Fruit fly (Drosophila melanogaster) whole organism: ENCODE results near the gene CG13625.

Experiments used
- CG8478 ChIP-seq: fragments of >200 bp; optimal IDR thresholded peaks from 2 replicates; lab custom pipeline; 2018; ENCODE audit warnings: inconsistent platforms
- Dll ChIP-seq: fragments of >200 bp; optimal IDR thresholded peaks from 2 replicates; lab custom pipeline; 2017
- EcR ChIP-seq, 2 experiments: fragments of >200 bp; optimal IDR thresholded peaks; 2 replicates each; lab custom pipeline; 2017; ENCODE audit warnings: missing biosample characterization in 2 of 2, missing genetic modification characterization in 2 of 2, missing genetic modification reagents in 2 of 2
- usp ChIP-seq: fragments of >200 bp; optimal IDR thresholded peaks from 2 replicates; lab custom pipeline; 2017; ENCODE audit warnings: missing biosample characterization, missing genetic modification characterization, mixed read lengths

DNA sequence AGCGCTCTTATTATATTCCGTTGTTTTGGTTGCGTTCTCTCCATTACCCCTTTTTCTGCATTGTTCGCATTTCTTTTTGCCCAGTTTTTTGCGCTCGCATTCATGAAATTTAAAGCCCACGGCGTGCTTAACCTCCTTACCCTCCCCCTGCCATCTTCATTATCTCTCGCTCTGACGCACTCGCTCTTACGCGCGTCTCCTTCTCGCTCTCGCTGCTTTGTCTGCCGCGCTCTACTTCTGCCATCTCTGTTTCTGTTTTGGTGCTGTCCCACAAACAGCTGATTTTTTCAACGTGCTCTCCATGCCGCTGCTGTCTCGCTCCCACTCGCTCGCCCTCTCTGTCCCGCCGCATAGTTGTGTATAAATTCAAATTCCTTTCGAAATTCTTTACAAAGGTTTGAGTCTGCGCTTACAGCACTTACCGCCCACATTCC, 1.5 kb upstream of the CG13625 start:
- TF ChIP-seq EcR (GFP tag; optimal IDR thresholded peaks at IDR 0.05; lab: Kevin White, UChicago) (no peak), usp (no peak), Dll (peak; percentile 73), CG8478 (lab: Kevin White, UChicago) (peak; percentile 55)
